Fruit fly (Drosophila melanogaster): ENCODE measurements around the gene CG7044.

CG7044 gene

DNA sequence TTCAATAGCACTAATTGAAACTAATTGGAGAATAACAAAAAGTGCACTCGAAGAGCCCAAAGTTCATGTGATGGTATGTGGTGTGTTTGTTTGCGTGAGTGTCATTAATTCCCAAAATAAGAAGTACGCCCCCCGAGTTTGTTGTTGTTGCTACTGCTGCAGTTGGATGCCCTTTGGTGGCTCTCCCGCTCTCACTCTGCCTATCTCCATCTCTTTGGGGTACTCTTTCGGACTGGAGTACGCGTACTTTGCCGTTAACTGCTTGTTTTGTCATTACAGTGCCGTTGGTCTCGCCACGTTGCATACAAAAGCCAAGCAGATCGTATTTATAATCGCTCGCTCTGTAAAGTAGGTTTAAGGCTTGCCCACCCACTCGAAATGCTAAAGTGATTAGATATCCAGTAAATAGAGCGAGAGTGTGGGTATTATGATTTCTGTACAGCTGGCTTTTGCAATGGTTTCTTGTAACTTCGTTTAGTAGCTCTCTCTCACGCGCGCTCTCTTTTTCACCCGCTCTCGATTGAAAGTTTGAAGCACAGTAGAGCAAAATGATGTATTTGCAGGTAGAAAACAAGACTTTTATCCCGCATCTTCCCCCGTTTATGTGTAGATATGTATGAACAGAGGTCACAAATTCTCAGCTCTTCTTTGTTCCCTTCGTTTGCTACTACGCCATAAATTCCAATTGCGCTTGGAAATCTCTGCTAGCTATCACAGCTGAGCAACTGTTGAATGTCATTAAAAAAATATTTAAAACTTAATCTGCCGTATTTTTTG is 10.6 kb upstream of the CG7044 start (continued):
- TF ChIP-seq Ets97D (GFP tag; optimal IDR thresholded peaks at IDR 0.05) (no peak), CG6654 (GFP tag; optimal IDR thresholded peaks at IDR 0.05) (no peak), CG14965 (GFP tag; optimal IDR thresholded peaks at IDR 0.05; ENCODE audit: borderline replicate concordance) (no peak), CG7556 (GFP tag; optimal IDR thresholded peaks at IDR 0.05) (no peak), Ets65A (GFP tag) (peak; percentile 93), corto (GFP tag; optimal IDR thresholded peaks at IDR 0.05) (peak; percentile 71), dysf (GFP tag; IDR thresholded peaks at IDR 0.05) (peak; percentile 60; the same call in 2 of the 3 replicates), phol (tag; optimal IDR thresholded peaks at IDR 0.05) (peak; percentile 42), Mrtf (GFP tag; IDR thresholded peaks at IDR 0.05) (no peak), z (GFP tag; IDR thresholded peaks at IDR 0.05) (no peak), unc-4 (GFP tag; IDR thresholded peaks at IDR 0.05; ENCODE audit: partially characterized antibody) (no peak), CG12071 (GFP tag; optimal IDR thresholded peaks at IDR 0.05) (no peak), CG7963 (GFP tag; IDR thresholded peaks at IDR 0.05; ENCODE audit: partially characterized antibody) (no peak), wdn (GFP tag; IDR thresholded peaks at IDR 0.05) (no peak), ato (GFP tag; IDR thresholded peaks at IDR 0.05; ENCODE audit: partially characterized antibody) (no peak), tio (GFP tag; optimal IDR thresholded peaks at IDR 0.05) (no peak), chif (GFP tag; optimal IDR thresholded peaks at IDR 0.05) (no peak), CG30431 (GFP tag; optimal IDR thresholded peaks at IDR 0.05) (no peak), CG18262 (tag; optimal IDR thresholded peaks at IDR 0.05) (peak; percentile 14), Antp (GFP tag; optimal IDR thresholded peaks at IDR 0.05) (peak; percentile 24), CG10979 (tag; optimal IDR thresholded peaks at IDR 0.05) (no peak), CG2889 (GFP tag; IDR thresholded peaks at IDR 0.05) (no peak; the same call in 2 of the 3 replicates), BEAF-32 (GFP tag; optimal IDR thresholded peaks at IDR 0.05) (no peak), vnd (GFP tag; IDR thresholded peaks at IDR 0.05; ENCODE audit: partially characterized antibody) (no peak), H2.0 (GFP tag; IDR thresholded peaks at IDR 0.05) (0 out of 2 replicates have a peak, but pooled peaks have one; percentile 14), bab2 (GFP tag; optimal IDR thresholded peaks at IDR 0.05) (no peak), Dip2 (GFP tag; IDR thresholded peaks at IDR 0.05) (no peak), Hr39 (optimal IDR thresholded peaks at IDR 0.05) (no peak), tll (GFP tag; optimal IDR thresholded peaks at IDR 0.05) (no peak), kay (GFP tag; optimal IDR thresholded peaks at IDR 0.05) (no peak), CG4707 (GFP tag; optimal IDR thresholded peaks at IDR 0.05) (peak; percentile 91), ham (GFP tag; IDR thresholded peaks at IDR 0.05) (no peak), Meics (GFP tag; optimal IDR thresholded peaks at IDR 0.05) (peak; percentile 63), CG9817 (tag; optimal IDR thresholded peaks at IDR 0.05) (peak; percentile 15), fd3F (GFP tag; optimal IDR thresholded peaks at IDR 0.05) (no peak), Pdp1 (GFP tag; optimal IDR thresholded peaks at IDR 0.05) (no peak), CTCF (GFP tag; optimal IDR thresholded peaks at IDR 0.05) (peak; percentile 15), E2f1 (GFP tag; IDR thresholded peaks at IDR 0.05) (no peak), br (optimal IDR thresholded peaks at IDR 0.05) (no peak), CG12236 (GFP tag; optimal IDR thresholded peaks at IDR 0.05) (no peak), klu (GFP tag; IDR thresholded peaks at IDR 0.05) (no peak), Atf-2 (GFP tag; optimal IDR thresholded peaks at IDR 0.05) (no peak), NC2β (GFP tag; optimal IDR thresholded peaks at IDR 0.05) (no peak), rib (GFP tag; IDR thresholded peaks at IDR 0.05) (no peak), en (GFP tag; optimal IDR thresholded peaks at IDR 0.05) (no peak), sens-2 (GFP tag; IDR thresholded peaks at IDR 0.05) (no peak), CG8478 (optimal IDR thresholded peaks at IDR 0.05) (no peak), Ada2b (GFP tag; IDR thresholded peaks at IDR 0.05) (no peak), CG14667 (GFP tag; IDR thresholded peaks at IDR 0.05) (no peak), MBD-R2 (GFP tag; IDR thresholded peaks at IDR 0.05) (no peak; the same call in 1 of the 2 replicates), CG16863 (GFP tag; optimal IDR thresholded peaks at IDR 0.05) (no peak), pum (GFP tag; optimal IDR thresholded peaks at IDR 0.05) (no peak)
